In genomic region chr3L:18840370-18841007, dm6 we compare ENCODE assay signal across 1 fruit fly cellular context.
A peak's percentile ranks its signal among the peaks of the same experiment; 100 is the strongest.
TF ChIP-seq lines count a peak whose summit lies in the region.

No protein-coding gene starts in this region.

TF ChIP-seq in whole organism, embryonic, 481 proteins besides CTCF, POLR2A, EP300 and RAD21 (continued from another document and continues in another):
- TF ChIP-seq HmgD (GFP tag; optimal IDR thresholded peaks at IDR 0.05; lab: Kevin White, UChicago): peak; percentile 40
- peak; percentile 25 for TF ChIP-seq dmrt11E (tag; optimal IDR thresholded peaks at IDR 0.05; lab: Kevin White, UChicago)
- no peak for TF ChIP-seq dimm (GFP tag; IDR thresholded peaks at IDR 0.05; lab: Robert Waterston, UW)
- no peak for TF ChIP-seq CG9609 (GFP tag; optimal IDR thresholded peaks at IDR 0.05; lab: Kevin White, UChicago)
- TF ChIP-seq CG14710 (tag; optimal IDR thresholded peaks at IDR 0.05; lab: Kevin White, UChicago): no peak
- TF ChIP-seq D19B (GFP tag; optimal IDR thresholded peaks at IDR 0.05; lab: Kevin White, UChicago): no peak
- peak; percentile 4 for TF ChIP-seq Ssrp (tag; optimal IDR thresholded peaks at IDR 0.05; lab: Kevin White, UChicago)
- TF ChIP-seq insv (GFP tag; optimal IDR thresholded peaks at IDR 0.05; lab: Kevin White, UChicago): peak in 1 of 2 experiments; percentile 59
- no peak for TF ChIP-seq CG6689 (GFP tag; IDR thresholded peaks at IDR 0.05; lab: Robert Waterston, UW)
- TF ChIP-seq YL-1 (GFP tag; optimal IDR thresholded peaks at IDR 0.05; lab: Kevin White, UChicago): no peak
- TF ChIP-seq lola (GFP tag; optimal IDR thresholded peaks at IDR 0.05; lab: Kevin White, UChicago): peak in 1 of 3 experiments; percentile 7
- TF ChIP-seq inv (GFP tag; IDR thresholded peaks at IDR 0.05; lab: Robert Waterston, UW; ENCODE audit: partially characterized antibody): no peak
- TF ChIP-seq CG16813 (GFP tag; IDR thresholded peaks at IDR 0.05; lab: Robert Waterston, UW; ENCODE audit: partially characterized antibody): no peak
- TF ChIP-seq CG6272 (GFP tag; IDR thresholded peaks at IDR 0.05; lab: Robert Waterston, UW): no peak
- no peak for TF ChIP-seq Fer2 (tag; optimal IDR thresholded peaks at IDR 0.05; lab: Kevin White, UChicago)
- no peak for TF ChIP-seq pzg (GFP tag; optimal IDR thresholded peaks at IDR 0.05; lab: Kevin White, UChicago)
- TF ChIP-seq CG1024 (GFP tag; IDR thresholded peaks at IDR 0.05; lab: Robert Waterston, UW): no peak
- TF ChIP-seq gce (GFP tag; IDR thresholded peaks at IDR 0.05; lab: Robert Waterston, UW): no peak
- TF ChIP-seq CG17568 (GFP tag; optimal IDR thresholded peaks at IDR 0.05; lab: Kevin White, UChicago): no peak
- no peak for TF ChIP-seq pan (optimal IDR thresholded peaks at IDR 0.05; lab: Kevin White, UChicago)
- no peak for TF ChIP-seq pan (GFP tag; optimal IDR thresholded peaks at IDR 0.05 in 1 of 2, IDR thresholded peaks at IDR 0.05 in 1 of 2)
- no peak for TF ChIP-seq emc (GFP tag; optimal IDR thresholded peaks at IDR 0.05; lab: Kevin White, UChicago)
- peak; percentile 87 for TF ChIP-seq sens (GFP tag; lab: Kevin White, UChicago)
- no peak for TF ChIP-seq wek (GFP tag; optimal IDR thresholded peaks at IDR 0.05; lab: Kevin White, UChicago)
- TF ChIP-seq NFAT (GFP tag; IDR thresholded peaks at IDR 0.05; lab: Robert Waterston, UW): no peak
- no peak for TF ChIP-seq CG4282 (GFP tag; optimal IDR thresholded peaks at IDR 0.05; lab: Kevin White, UChicago)
- TF ChIP-seq CG1647 (GFP tag; optimal IDR thresholded peaks at IDR 0.05; lab: Kevin White, UChicago): no peak
- no peak for TF ChIP-seq CG6254 (GFP tag; optimal IDR thresholded peaks at IDR 0.05; lab: Kevin White, UChicago)
- no peak for TF ChIP-seq Six4 (GFP tag; optimal IDR thresholded peaks at IDR 0.05; lab: Kevin White, UChicago)
- no peak for TF ChIP-seq Dbx (GFP tag; IDR thresholded peaks at IDR 0.05; lab: Robert Waterston, UW)
- no peak for TF ChIP-seq CG6654 (GFP tag; optimal IDR thresholded peaks at IDR 0.05; lab: Kevin White, UChicago)
- no peak for TF ChIP-seq CG18764 (GFP tag; optimal IDR thresholded peaks at IDR 0.05; lab: Kevin White, UChicago)
- TF ChIP-seq CG8944 (GFP tag; optimal IDR thresholded peaks at IDR 0.05; lab: Kevin White, UChicago): peak; percentile 4
- no peak for TF ChIP-seq fu2 (GFP tag; optimal IDR thresholded peaks at IDR 0.05; lab: Kevin White, UChicago)
- TF ChIP-seq Doc2 (GFP tag; IDR thresholded peaks at IDR 0.05; lab: Robert Waterston, UW): no peak
- peak; percentile 33 for TF ChIP-seq dmrt99B (tag; optimal IDR thresholded peaks at IDR 0.05; lab: Kevin White, UChicago)
- no peak for TF ChIP-seq dysf (GFP tag; IDR thresholded peaks at IDR 0.05; lab: Robert Waterston, UW)
- no peak for TF ChIP-seq ac (GFP tag; optimal IDR thresholded peaks at IDR 0.05; lab: Kevin White, UChicago)
- no peak for TF ChIP-seq CG8089 (GFP tag; optimal IDR thresholded peaks at IDR 0.05; lab: Kevin White, UChicago)
- TF ChIP-seq CG11696 (GFP tag; IDR thresholded peaks at IDR 0.05; lab: Robert Waterston, UW): no peak
- peak; percentile 34 for TF ChIP-seq sd (tag; optimal IDR thresholded peaks at IDR 0.05; lab: Kevin White, UChicago)
- no peak for TF ChIP-seq org-1 (GFP tag; optimal IDR thresholded peaks at IDR 0.05; lab: Kevin White, UChicago)
- no peak for TF ChIP-seq pb (GFP tag; optimal IDR thresholded peaks at IDR 0.05; lab: Kevin White, UChicago)
- peak; percentile 5 for TF ChIP-seq CG7786 (GFP tag; optimal IDR thresholded peaks at IDR 0.05; lab: Kevin White, UChicago)
- TF ChIP-seq wor (GFP tag; IDR thresholded peaks at IDR 0.05; lab: Robert Waterston, UW): no peak
- TF ChIP-seq CG12391 (tag; optimal IDR thresholded peaks at IDR 0.05; lab: Kevin White, UChicago): peak; percentile 28
- no peak for TF ChIP-seq sc (optimal IDR thresholded peaks at IDR 0.05; lab: Kevin White, UChicago)
- TF ChIP-seq sc (GFP tag; optimal IDR thresholded peaks at IDR 0.05; lab: Kevin White, UChicago): no peak
- no peak for TF ChIP-seq CG33557 (GFP tag; optimal IDR thresholded peaks at IDR 0.05; lab: Kevin White, UChicago)
- no peak for TF ChIP-seq danr (GFP tag; IDR thresholded peaks at IDR 0.05; lab: Robert Waterston, UW)
- no peak for TF ChIP-seq kah (GFP tag; optimal IDR thresholded peaks at IDR 0.05; lab: Kevin White, UChicago)
- TF ChIP-seq pfk (GFP tag; optimal IDR thresholded peaks at IDR 0.05; lab: Kevin White, UChicago): peak; percentile 31
- no peak for TF ChIP-seq Lpt (GFP tag; optimal IDR thresholded peaks at IDR 0.05; lab: Kevin White, UChicago)
- TF ChIP-seq gsb (GFP tag; IDR thresholded peaks at IDR 0.05; lab: Robert Waterston, UW): no peak
- TF ChIP-seq mam (GFP tag; optimal IDR thresholded peaks at IDR 0.05; lab: Kevin White, UChicago): peak; percentile 34
- TF ChIP-seq nerfin-2 (GFP tag; IDR thresholded peaks at IDR 0.05; lab: Robert Waterston, UW; ENCODE audit: partially characterized antibody): no peak
- TF ChIP-seq NC2β (GFP tag; optimal IDR thresholded peaks at IDR 0.05; lab: Kevin White, UChicago): no peak
- TF ChIP-seq crc (GFP tag; optimal IDR thresholded peaks at IDR 0.05; lab: Kevin White, UChicago): no peak
- TF ChIP-seq grau (tag; optimal IDR thresholded peaks at IDR 0.05; lab: Kevin White, UChicago): peak; percentile 1
- TF ChIP-seq B-H1 (GFP tag; IDR thresholded peaks at IDR 0.05; lab: Robert Waterston, UW): no peak
- TF ChIP-seq CG10959 (GFP tag; IDR thresholded peaks at IDR 0.05; lab: Robert Waterston, UW): no peak
- no peak for TF ChIP-seq CG8388 (GFP tag; optimal IDR thresholded peaks at IDR 0.05; lab: Kevin White, UChicago)
- TF ChIP-seq hb (GFP tag; IDR thresholded peaks at IDR 0.05; lab: Robert Waterston, UW; ENCODE audit: partially characterized antibody): no peak
- TF ChIP-seq slbo (GFP tag; IDR thresholded peaks at IDR 0.05; lab: Robert Waterston, UW): no peak
- TF ChIP-seq tgo (GFP tag; IDR thresholded peaks at IDR 0.05; lab: Robert Waterston, UW): no peak
- no peak for TF ChIP-seq CG32772 (GFP tag; IDR thresholded peaks at IDR 0.05; lab: Robert Waterston, UW)
- no peak for TF ChIP-seq CG14441 (GFP tag; IDR thresholded peaks at IDR 0.05; lab: Robert Waterston, UW)
- no peak for TF ChIP-seq Ravus (GFP tag; IDR thresholded peaks at IDR 0.05; lab: Robert Waterston, UW)
- peak; percentile 63 for TF ChIP-seq nom (GFP tag; optimal IDR thresholded peaks at IDR 0.05; lab: Kevin White, UChicago)
- TF ChIP-seq Nf-YB (GFP tag; optimal IDR thresholded peaks at IDR 0.05; lab: Kevin White, UChicago): no peak
- TF ChIP-seq CG4404 (GFP tag; IDR thresholded peaks at IDR 0.05; lab: Robert Waterston, UW): no peak
- no peak for TF ChIP-seq fd102C (GFP tag; optimal IDR thresholded peaks at IDR 0.05; lab: Kevin White, UChicago)
- peak; percentile 66 for TF ChIP-seq oc (tag; optimal IDR thresholded peaks at IDR 0.05; lab: Kevin White, UChicago)
- no peak for TF ChIP-seq CG33213 (GFP tag; optimal IDR thresholded peaks at IDR 0.05; lab: Kevin White, UChicago)
- no peak for TF ChIP-seq tx (GFP tag; optimal IDR thresholded peaks at IDR 0.05; lab: Kevin White, UChicago)
- no peak for TF ChIP-seq sqz (GFP tag; optimal IDR thresholded peaks at IDR 0.05; lab: Kevin White, UChicago)
- peak; percentile 40 for TF ChIP-seq sug (tag; optimal IDR thresholded peaks at IDR 0.05; lab: Kevin White, UChicago)
- no peak for TF ChIP-seq chm (GFP tag; IDR thresholded peaks at IDR 0.05; lab: Robert Waterston, UW)
- no peak for TF ChIP-seq Hmx (GFP tag; optimal IDR thresholded peaks at IDR 0.05; lab: Kevin White, UChicago)
- TF ChIP-seq H15 (GFP tag; IDR thresholded peaks at IDR 0.05; lab: Robert Waterston, UW): no peak
- TF ChIP-seq CG4707 (GFP tag; optimal IDR thresholded peaks at IDR 0.05; lab: Kevin White, UChicago): no peak
- no peak for TF ChIP-seq CG10321 (GFP tag; IDR thresholded peaks at IDR 0.05; lab: Robert Waterston, UW)
- TF ChIP-seq Poxn (GFP tag; IDR thresholded peaks at IDR 0.05; lab: Robert Waterston, UW): no peak
- TF ChIP-seq CG14860 (GFP tag; IDR thresholded peaks at IDR 0.05; lab: Robert Waterston, UW; ENCODE audit: partially characterized antibody): no peak
- no peak for TF ChIP-seq Mrtf (GFP tag; IDR thresholded peaks at IDR 0.05; lab: Robert Waterston, UW)
- TF ChIP-seq CG7745 (tag; optimal IDR thresholded peaks at IDR 0.05; lab: Kevin White, UChicago): no peak
- TF ChIP-seq CG34224 (GFP tag; IDR thresholded peaks at IDR 0.05; lab: Robert Waterston, UW; ENCODE audit: partially characterized antibody): no peak
- TF ChIP-seq CG2889 (GFP tag; IDR thresholded peaks at IDR 0.05; lab: Robert Waterston, UW): no peak
- TF ChIP-seq CG13775 (GFP tag; optimal IDR thresholded peaks at IDR 0.05; lab: Kevin White, UChicago): peak; percentile 15
- no peak for TF ChIP-seq jing (GFP tag; optimal IDR thresholded peaks at IDR 0.05; lab: Kevin White, UChicago)
- no peak for TF ChIP-seq Dip2 (GFP tag; IDR thresholded peaks at IDR 0.05; lab: Robert Waterston, UW)
- TF ChIP-seq Bdp1 (GFP tag; optimal IDR thresholded peaks at IDR 0.05; lab: Kevin White, UChicago): peak; percentile 20
- peak; percentile 44 for TF ChIP-seq NK7.1 (GFP tag; optimal IDR thresholded peaks at IDR 0.05; lab: Kevin White, UChicago)
- no peak for TF ChIP-seq aop (GFP tag; IDR thresholded peaks at IDR 0.05; lab: Robert Waterston, UW)
- TF ChIP-seq hkb (optimal IDR thresholded peaks at IDR 0.05; lab: Kevin White, UChicago): no peak
- TF ChIP-seq hkb (GFP tag; IDR thresholded peaks at IDR 0.05; lab: Robert Waterston, UW): no peak
- no peak for TF ChIP-seq Nf-YA (GFP tag; IDR thresholded peaks at IDR 0.05; lab: Robert Waterston, UW)
- TF ChIP-seq kni (GFP tag; optimal IDR thresholded peaks at IDR 0.05; lab: Kevin White, UChicago): peak; percentile 57
- TF ChIP-seq CG42726 (GFP tag; IDR thresholded peaks at IDR 0.05; lab: Robert Waterston, UW; ENCODE audit: partially characterized antibody): no peak
- TF ChIP-seq her (GFP tag; optimal IDR thresholded peaks at IDR 0.05; lab: Kevin White, UChicago): peak; percentile 19
- no peak for TF ChIP-seq CG15011 (GFP tag; optimal IDR thresholded peaks at IDR 0.05; lab: Kevin White, UChicago)
- TF ChIP-seq Dad (GFP tag; optimal IDR thresholded peaks at IDR 0.05; lab: Kevin White, UChicago): peak; percentile 22
- no peak for TF ChIP-seq CG17385 (GFP tag; optimal IDR thresholded peaks at IDR 0.05; lab: Kevin White, UChicago)
- no peak for TF ChIP-seq CG14050 (GFP tag; IDR thresholded peaks at IDR 0.05; lab: Robert Waterston, UW)
- TF ChIP-seq lbe (GFP tag; optimal IDR thresholded peaks at IDR 0.05; lab: Kevin White, UChicago): no peak
- no peak for TF ChIP-seq CG9876 (GFP tag; optimal IDR thresholded peaks at IDR 0.05; lab: Kevin White, UChicago)
- TF ChIP-seq CG18476 (GFP tag; optimal IDR thresholded peaks at IDR 0.05; lab: Kevin White, UChicago): no peak
- TF ChIP-seq ro (GFP tag; IDR thresholded peaks at IDR 0.05; lab: Robert Waterston, UW): no peak
- peak; percentile 22 to 43 for TF ChIP-seq Pdp1 (GFP tag; optimal IDR thresholded peaks at IDR 0.05; lab: Kevin White, UChicago)
- TF ChIP-seq CG5953 (GFP tag; IDR thresholded peaks at IDR 0.05; lab: Robert Waterston, UW): no peak
- no peak for TF ChIP-seq pho (GFP tag; optimal IDR thresholded peaks at IDR 0.05; lab: Kevin White, UChicago)
- peak; percentile 5 for TF ChIP-seq HLH54F (GFP tag; optimal IDR thresholded peaks at IDR 0.05; lab: Kevin White, UChicago)
- TF ChIP-seq gt (GFP tag; IDR thresholded peaks at IDR 0.05; lab: Robert Waterston, UW): no peak
- peak; percentile 55 for TF ChIP-seq CG2712 (tag; optimal IDR thresholded peaks at IDR 0.05; lab: Kevin White, UChicago)
- no peak for TF ChIP-seq CG2116 (GFP tag; optimal IDR thresholded peaks at IDR 0.05; lab: Kevin White, UChicago)
- no peak for TF ChIP-seq bigmax (GFP tag; optimal IDR thresholded peaks at IDR 0.05; lab: Kevin White, UChicago)
- no peak for TF ChIP-seq p53 (GFP tag; optimal IDR thresholded peaks at IDR 0.05; lab: Kevin White, UChicago)
- peak; percentile 20 for TF ChIP-seq Ets65A (GFP tag; lab: Kevin White, UChicago)
- TF ChIP-seq CG4820 (GFP tag; optimal IDR thresholded peaks at IDR 0.05; lab: Kevin White, UChicago): peak; percentile 8
- no peak for TF ChIP-seq Rx (GFP tag; IDR thresholded peaks at IDR 0.05; lab: Robert Waterston, UW)
- TF ChIP-seq crol (GFP tag; IDR thresholded peaks at IDR 0.05; lab: Robert Waterston, UW): no peak
- no peak for TF ChIP-seq psq (GFP tag; optimal IDR thresholded peaks at IDR 0.05; lab: Kevin White, UChicago)
- TF ChIP-seq pum (GFP tag; optimal IDR thresholded peaks at IDR 0.05; lab: Kevin White, UChicago): peak; percentile 17
- TF ChIP-seq trh (GFP tag; optimal IDR thresholded peaks at IDR 0.05; lab: Kevin White, UChicago): no peak
- TF ChIP-seq repo (GFP tag; optimal IDR thresholded peaks at IDR 0.05; lab: Kevin White, UChicago): peak; percentile 11
- TF ChIP-seq CG10462 (GFP tag; optimal IDR thresholded peaks at IDR 0.05; lab: Kevin White, UChicago): no peak
- TF ChIP-seq MTF-1 (GFP tag; optimal IDR thresholded peaks at IDR 0.05; lab: Kevin White, UChicago; ENCODE audit: borderline replicate concordance): no peak
- no peak for TF ChIP-seq caup (GFP tag; optimal IDR thresholded peaks at IDR 0.05; lab: Kevin White, UChicago; ENCODE audit: severe bottlenecking)
- no peak for TF ChIP-seq CG3281 (GFP tag; optimal IDR thresholded peaks at IDR 0.05; lab: Kevin White, UChicago)
- no peak for TF ChIP-seq Fer3 (tag; optimal IDR thresholded peaks at IDR 0.05; lab: Kevin White, UChicago)
- TF ChIP-seq dan (GFP tag; IDR thresholded peaks at IDR 0.05; lab: Robert Waterston, UW): no peak
- no peak for TF ChIP-seq cad (GFP tag; optimal IDR thresholded peaks at IDR 0.05; lab: Kevin White, UChicago)
- TF ChIP-seq zfh2 (GFP tag; optimal IDR thresholded peaks at IDR 0.05; lab: Kevin White, UChicago): no peak
- no peak for TF ChIP-seq CG12071 (GFP tag; optimal IDR thresholded peaks at IDR 0.05; lab: Kevin White, UChicago)
- no peak for TF ChIP-seq BtbVII (GFP tag; optimal IDR thresholded peaks at IDR 0.05; lab: Kevin White, UChicago)
- TF ChIP-seq CG31365 (tag; optimal IDR thresholded peaks at IDR 0.05; lab: Kevin White, UChicago): no peak
- TF ChIP-seq Dfd (GFP tag; optimal IDR thresholded peaks at IDR 0.05; lab: Kevin White, UChicago): no peak
- TF ChIP-seq CG11247 (GFP tag; IDR thresholded peaks at IDR 0.05; lab: Robert Waterston, UW): no peak
- peak; percentile 19 for TF ChIP-seq CG13894 (tag; optimal IDR thresholded peaks at IDR 0.05; lab: Kevin White, UChicago)
- TF ChIP-seq CG2120 (GFP tag; optimal IDR thresholded peaks at IDR 0.05; lab: Kevin White, UChicago): peak; percentile 31
- peak in 1 of 2 experiments; percentile 25 for TF ChIP-seq dpn (GFP tag; optimal IDR thresholded peaks at IDR 0.05; lab: Kevin White, UChicago)
